Fruit fly (Drosophila melanogaster): ENCODE data around the gene Cmtr1.

dm6 chrX:4119582-4119981 lies 18.8 kb upstream of the Cmtr1 start:
- TF ChIP-seq CTCF (optimal IDR thresholded peaks at IDR 0.05) = no peak
- TF ChIP-seq CG8478 (optimal IDR thresholded peaks at IDR 0.05) = no peak
